Worm (Caenorhabditis elegans): Measurements from ENCODE around the gene T03D8.6.

DNA sequence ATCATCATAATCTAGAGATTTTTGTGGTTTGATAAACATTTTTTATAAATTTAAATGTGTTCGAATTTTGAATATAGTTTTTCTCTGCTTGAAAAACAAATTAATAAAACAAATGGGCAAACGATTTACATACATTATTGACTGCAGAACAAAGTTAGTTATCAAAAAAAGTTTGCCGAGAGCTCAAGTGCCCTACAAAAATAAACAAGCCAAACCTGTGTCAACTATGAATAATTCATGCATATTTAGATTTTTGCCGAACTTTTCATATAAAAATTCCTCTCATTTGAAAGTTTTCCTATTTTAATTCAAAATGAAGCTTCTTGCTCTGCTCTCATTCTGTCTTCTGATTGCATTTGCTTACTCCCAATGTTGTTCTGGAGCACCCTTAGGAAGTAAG lies 4.3 kb downstream of the T03D8.6 start, which contains the start of gene sshk-1:
- TF ChIP-seq mdl-1 (tag; optimal IDR thresholded peaks at IDR 0.05): no peak
- no peak for TF ChIP-seq pha-4 (tag; optimal IDR thresholded peaks at IDR 0.05)
